Fruit fly (Drosophila melanogaster): Measurements from ENCODE around the gene CG13124.

dm6 chr2L:9915011-9915850 is 6.8 kb upstream of the CG13124 start, which contains the start of gene yip2:
- TF ChIP-seq Sin3A (optimal IDR thresholded peaks at IDR 0.05), result no peak
- no peak for TF ChIP-seq h (optimal IDR thresholded peaks at IDR 0.05)
- no peak for TF ChIP-seq psq (optimal IDR thresholded peaks at IDR 0.05)

Measured in Kc167 (cell line).